Fruit fly (Drosophila melanogaster) whole organism, wandering third instar larva: ENCODE measurements around the gene Graf.

ENCODE experiments used
- GATAd ChIP-seq: sonication (Bioruptor generic); optimal IDR thresholded peaks from 2 replicates; lab custom pipeline; 2016; ENCODE audit warnings: missing biosample characterization, missing genetic modification characterization
- br ChIP-seq: fragments of 200-800 bp; sonication (Bioruptor generic); optimal IDR thresholded peaks from 2 replicates; lab custom pipeline; 2016; ENCODE audit warnings: missing biosample characterization, missing genetic modification characterization
- dmrt93B ChIP-seq: fragments of 200-800 bp; sonication (Bioruptor generic); optimal IDR thresholded peaks from 2 replicates; lab custom pipeline; 2018; ENCODE audit warnings: missing biosample characterization, mild to moderate bottlenecking, missing genetic modification characterization
- fru ChIP-seq: fragments of 200-800 bp; sonication (Bioruptor generic); optimal IDR thresholded peaks from 3 replicates; lab custom pipeline; 2016; ENCODE audit warnings: missing biosample characterization, mild to moderate bottlenecking, missing genetic modification characterization
- psq ChIP-seq: fragments of 200-800 bp; sonication (Bioruptor generic); optimal IDR thresholded peaks from 3 replicates; lab custom pipeline; 2017; ENCODE audit warnings: missing biosample characterization, mild to moderate bottlenecking, missing genetic modification characterization, moderate library complexity

DNA sequence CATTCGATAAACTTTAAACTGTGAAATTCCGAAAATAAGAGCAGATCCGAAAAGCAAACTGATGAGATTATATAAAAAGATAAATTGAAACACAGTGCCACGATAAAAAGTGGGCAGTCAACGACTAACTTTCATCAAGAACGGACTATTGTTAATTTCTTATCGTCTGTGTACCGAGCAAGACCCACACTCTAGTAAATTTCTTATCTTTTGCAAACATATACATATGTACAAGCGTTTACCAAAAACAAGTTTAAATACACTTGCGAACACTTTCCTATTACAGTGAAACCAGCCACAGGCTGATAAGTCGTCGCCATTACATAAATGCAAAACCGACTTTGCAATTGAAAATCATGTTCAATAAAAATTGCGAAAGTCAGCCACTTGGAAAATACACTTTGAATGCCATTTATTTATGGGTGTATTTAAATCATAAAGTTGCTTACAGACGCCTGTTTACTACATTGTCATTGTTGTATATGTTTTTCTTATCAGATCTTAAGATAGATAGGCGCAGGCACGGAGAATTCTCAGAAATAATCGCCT is 1.8 kb downstream of the Graf start:
- TF ChIP-seq dmrt93B (GFP tag; lab: Kevin White, UChicago) = no peak
- TF ChIP-seq psq = no peak
- TF ChIP-seq GATAd (GFP tag; lab: Kevin White, UChicago) = no peak
- TF ChIP-seq br (GFP tag; lab: Kevin White, UChicago) = no peak
- peak; percentile 6 for TF ChIP-seq fru (GFP tag; lab: Kevin White, UChicago)
